Worm (Caenorhabditis elegans): ENCODE results near the gene srw-123.

DNA sequence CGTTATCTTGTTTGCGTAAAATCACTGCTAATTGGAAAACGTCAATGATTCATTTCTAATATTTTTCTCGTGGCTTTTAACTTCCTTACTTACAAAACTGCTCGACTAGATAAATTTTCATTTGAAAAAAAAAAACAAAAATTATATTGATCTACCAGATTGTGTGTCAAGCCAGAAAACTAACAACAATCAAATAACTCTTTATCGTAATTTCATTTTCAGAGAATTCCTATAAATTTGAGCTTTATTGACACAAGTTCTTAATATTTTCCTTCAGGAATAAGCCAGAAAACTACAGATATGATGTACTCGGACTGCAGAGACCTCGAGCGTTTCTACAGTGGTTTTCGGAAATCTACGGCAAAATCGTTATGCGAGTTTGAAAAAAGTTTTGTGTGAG, 1.1 kb upstream of the srw-123 start, which contains the start of gene srw-124:
- TF ChIP-seq ztf-11 (tag; optimal IDR thresholded peaks at IDR 0.05) = no peak
- no peak for TF ChIP-seq nhr-20 (tag; optimal IDR thresholded peaks at IDR 0.05)
- no peak for TF ChIP-seq mdl-1 (tag; optimal IDR thresholded peaks at IDR 0.05)
- TF ChIP-seq pqm-1 (tag; optimal IDR thresholded peaks at IDR 0.05) = no peak

All from whole organism, L1 larva.